Fruit fly (Drosophila melanogaster) whole organism, wandering third instar larva: Measurements from ENCODE around the gene Atox1.

ENCODE experiments used
- Abd-B ChIP-seq: fragments of >200 bp; optimal IDR thresholded peaks from 2 replicates; lab custom pipeline; 2017; ENCODE audit warnings: missing biosample characterization, missing genetic modification characterization
- CG32264 ChIP-seq: fragments of 200-800 bp; sonication (Bioruptor generic); optimal IDR thresholded peaks from 2 replicates; lab custom pipeline; 2016; ENCODE audit warnings: missing biosample characterization, missing genetic modification characterization
- CG9705 ChIP-seq: fragments of 200-800 bp; sonication (Bioruptor generic); optimal IDR thresholded peaks from 2 replicates; lab custom pipeline; 2018; ENCODE audit warnings: missing biosample characterization, mild to moderate bottlenecking, missing genetic modification characterization
- GATAd ChIP-seq: sonication (Bioruptor generic); optimal IDR thresholded peaks from 2 replicates; lab custom pipeline; 2016; ENCODE audit warnings: missing biosample characterization, missing genetic modification characterization
- HLH106 ChIP-seq: fragments of 200-800 bp; optimal IDR thresholded peaks from 3 replicates; lab custom pipeline; 2019; ENCODE audit warnings: missing biosample characterization, mild to moderate bottlenecking, missing genetic modification characterization, moderate library complexity
- Hnf4 ChIP-seq: fragments of 200-800 bp; sonication (Bioruptor generic); optimal IDR thresholded peaks from 2 replicates; lab custom pipeline; 2016; ENCODE audit warnings: missing biosample characterization, mild to moderate bottlenecking, missing genetic modification characterization
- Hr78 ChIP-seq: fragments of >200 bp; optimal IDR thresholded peaks from 2 replicates; lab custom pipeline; 2017; ENCODE audit warnings: missing biosample characterization, missing genetic modification characterization
- Hr83 ChIP-seq: fragments of 200-300 bp; sonication (Bioruptor generic); optimal IDR thresholded peaks from 2 replicates; lab custom pipeline; 2016; ENCODE audit warnings: missing biosample characterization, mild to moderate bottlenecking, missing genetic modification characterization, moderate library complexity; ENCODE audit not compliant: poor library complexity, severe bottlenecking
- Mio ChIP-seq: sonication (Bioruptor generic); optimal IDR thresholded peaks from 2 replicates; lab custom pipeline; 2016; ENCODE audit warnings: missing biosample characterization, missing genetic modification characterization
- N ChIP-seq: fragments of >200 bp; optimal IDR thresholded peaks from 2 replicates; lab custom pipeline; 2018; ENCODE audit warnings: missing biosample characterization, missing external identifiers, missing genetic modification characterization
- Rel ChIP-seq, 2 experiments: fragments of 200-800 bp; sonication (Bioruptor generic) in 1 of 2; optimal IDR thresholded peaks; 2 replicates in 1 of 2; 3 replicates in 1 of 2; lab custom pipeline; 2016 to 2019; ENCODE audit warnings: mild to moderate bottlenecking in 2 of 2, missing biosample characterization in 2 of 2, missing genetic modification characterization in 2 of 2, moderate library complexity in 1 of 2
- Sp1 ChIP-seq: fragments of 200-800 bp; sonication (Bioruptor generic); optimal IDR thresholded peaks from 3 replicates; lab custom pipeline; 2019; ENCODE audit warnings: missing biosample characterization, mild to moderate bottlenecking, missing genetic modification characterization, moderate library complexity
- Vsx2 ChIP-seq: fragments of 200-300, 225-300 bp; sonication (Bioruptor generic); optimal IDR thresholded peaks from 2 replicates; lab custom pipeline; 2018; ENCODE audit warnings: missing biosample characterization, missing genetic modification characterization; ENCODE audit not compliant: partially characterized antibody
- br ChIP-seq: fragments of 200-800 bp; sonication (Bioruptor generic); optimal IDR thresholded peaks from 2 replicates; lab custom pipeline; 2016; ENCODE audit warnings: missing biosample characterization, missing genetic modification characterization
- brk ChIP-seq: fragments of 200-800 bp; sonication (Bioruptor generic); optimal IDR thresholded peaks from 2 replicates; lab custom pipeline; 2016; ENCODE audit warnings: missing biosample characterization, mild to moderate bottlenecking, missing genetic modification characterization
- dmrt93B ChIP-seq: fragments of 200-800 bp; sonication (Bioruptor generic); optimal IDR thresholded peaks from 2 replicates; lab custom pipeline; 2018; ENCODE audit warnings: missing biosample characterization, mild to moderate bottlenecking, missing genetic modification characterization
- foxo ChIP-seq, 2 experiments: fragments of 200-800 bp; sonication (Bioruptor generic); optimal IDR thresholded peaks; 2 replicates in 1 of 2; 3 replicates in 1 of 2; lab custom pipeline; 2016 to 2017; ENCODE audit warnings: missing biosample characterization in 2 of 2, missing genetic modification characterization in 2 of 2
- fru ChIP-seq: fragments of 200-800 bp; sonication (Bioruptor generic); optimal IDR thresholded peaks from 3 replicates; lab custom pipeline; 2016; ENCODE audit warnings: missing biosample characterization, mild to moderate bottlenecking, missing genetic modification characterization
- h ChIP-seq: fragments of 200-800 bp; sonication (Bioruptor generic); optimal IDR thresholded peaks from 3 replicates; lab custom pipeline; 2016; ENCODE audit warnings: missing biosample characterization, mild to moderate bottlenecking, missing genetic modification characterization
- jim ChIP-seq: fragments of 175-275, 200-325 bp; sonication (Bioruptor generic); optimal IDR thresholded peaks from 2 replicates; lab custom pipeline; 2016; ENCODE audit warnings: missing biosample characterization, mild to moderate bottlenecking, missing genetic modification characterization
- lola ChIP-seq: fragments of >200 bp; optimal IDR thresholded peaks from 2 replicates; lab custom pipeline; 2017; ENCODE audit warnings: missing biosample characterization, missing genetic modification characterization
- pan ChIP-seq: fragments of >200 bp; optimal IDR thresholded peaks from 2 replicates; lab custom pipeline; 2017
- sage ChIP-seq: fragments of 200-800 bp; sonication (Bioruptor generic); optimal IDR thresholded peaks from 2 replicates; lab custom pipeline; 2016; ENCODE audit warnings: missing biosample characterization, mild to moderate bottlenecking, missing genetic modification characterization
- tai ChIP-seq: sonication (Bioruptor generic); optimal IDR thresholded peaks from 2 replicates; lab custom pipeline; 2016; ENCODE audit warnings: missing biosample characterization, missing genetic modification characterization
- woc ChIP-seq: sonication (Bioruptor generic); optimal IDR thresholded peaks from 2 replicates; lab custom pipeline; 2016; ENCODE audit warnings: missing biosample characterization, mild to moderate bottlenecking, missing genetic modification characterization

Gene Atox1

DNA sequence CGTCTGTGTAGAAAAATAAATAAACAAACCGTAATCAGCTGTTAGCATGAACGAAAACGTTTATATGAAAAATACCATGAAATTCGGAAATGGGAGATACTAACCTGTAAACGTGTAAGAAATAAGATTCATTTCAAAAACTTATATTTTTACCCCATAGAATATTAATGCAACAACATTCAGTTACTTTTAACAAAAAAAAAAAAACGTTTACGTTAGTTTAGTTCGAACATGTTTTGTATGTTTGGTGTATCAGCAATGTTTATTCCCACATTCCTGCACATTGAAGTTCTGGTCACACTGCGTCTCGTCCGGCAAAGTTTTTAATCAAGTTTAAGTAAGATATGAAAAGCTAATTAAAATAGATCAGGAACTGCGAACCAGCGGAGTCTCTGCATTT lies 23.4 kb upstream of the Atox1 start, which contains the start of the genes S1P and CG11307:
TSS of gene S1P (minus strand) at position 23 of the 400 bp plus-strand sequence.
TSS of gene CG11307 (plus strand) at position 270 of the 400 bp plus-strand sequence.
- TF ChIP-seq tai (GFP tag; lab: Kevin White, UChicago) (peak; percentile 12), N (GFP tag; lab: Kevin White, UChicago) (no peak)

DNA sequence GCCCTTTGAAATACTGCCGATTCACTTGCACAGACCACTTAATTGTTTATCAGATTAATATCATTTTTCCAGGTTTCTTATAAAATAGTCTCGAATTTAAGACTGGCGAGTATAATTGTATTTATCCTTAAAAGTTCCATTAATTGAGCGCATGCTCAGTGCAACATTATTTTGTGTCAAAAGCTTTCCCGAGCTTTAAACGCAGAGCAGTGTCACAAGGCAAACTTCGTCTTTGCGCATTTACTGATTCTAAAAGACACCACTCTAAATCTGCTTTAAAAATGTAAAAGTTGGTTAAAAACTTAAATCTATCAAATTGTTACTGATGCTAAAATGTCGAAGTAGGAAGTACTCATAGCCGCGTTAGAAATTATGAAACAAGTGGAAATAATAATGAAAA lies 15.2 kb upstream of the Atox1 start, which contains the start of the genes CG7166 and Alg11:
TSS of gene CG7166 (minus strand) at position 101 of the 400 bp plus-strand sequence.
TSS of gene Alg11 (plus strand) at position 260 of the 400 bp plus-strand sequence.
- TF ChIP-seq Rel (GFP tag; optimal IDR thresholded peaks at IDR 0.05; lab: Kevin White, UChicago) (no peak), Rel (tag; optimal IDR thresholded peaks at IDR 0.05; lab: Kevin White, UChicago) (no peak), h (GFP tag; lab: Kevin White, UChicago) (no peak), pan (lab: Kevin White, UChicago) (no peak), dmrt93B (GFP tag; lab: Kevin White, UChicago) (no peak), lola (GFP tag; lab: Kevin White, UChicago) (no peak), woc (GFP tag; lab: Kevin White, UChicago) (no peak), CG9705 (GFP tag; lab: Kevin White, UChicago) (no peak), Mio (GFP tag; lab: Kevin White, UChicago) (no peak), brk (GFP tag; lab: Kevin White, UChicago) (no peak), Vsx2 (no peak), br (GFP tag; lab: Kevin White, UChicago) (no peak), fru (no peak), Abd-B (GFP tag; lab: Kevin White, UChicago) (no peak), Hr83 (GFP tag; lab: Kevin White, UChicago) (no peak), foxo (GFP tag; optimal IDR thresholded peaks at IDR 0.05; lab: Kevin White, UChicago) (no peak), GATAd (GFP tag; lab: Kevin White, UChicago) (no peak)

DNA sequence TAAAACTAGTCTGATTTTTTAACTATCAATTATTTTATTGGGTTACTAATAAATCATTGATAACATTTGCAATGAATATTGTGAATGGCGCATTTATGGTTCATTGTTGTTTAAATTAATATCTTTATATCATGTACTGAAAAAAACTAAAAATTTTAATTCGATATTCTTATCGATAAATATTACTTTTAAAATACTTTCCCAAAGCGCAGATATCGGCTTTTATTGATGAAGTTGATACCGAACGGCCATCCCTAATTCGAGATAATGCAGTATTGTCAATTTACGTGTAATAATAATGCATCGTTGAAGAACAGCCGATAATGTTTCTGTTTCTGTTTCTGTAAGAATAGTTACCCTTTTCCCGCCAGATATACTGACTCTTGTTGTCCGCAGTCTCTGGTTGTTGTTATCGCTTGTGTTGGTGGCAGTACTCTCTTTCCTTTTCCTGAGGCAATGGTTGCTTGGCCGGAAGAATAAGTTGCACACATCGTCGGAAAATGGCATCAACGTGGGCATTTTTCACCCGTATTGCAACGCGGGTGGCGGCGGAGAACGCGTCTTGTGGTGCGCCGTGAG lies 14.7 kb upstream of the Atox1 start:
- TF ChIP-seq Hr83 (GFP tag; lab: Kevin White, UChicago), result peak; percentile 42
- TF ChIP-seq HLH106 (tag; lab: Kevin White, UChicago), result no peak
- TF ChIP-seq Hr78 (GFP tag; lab: Kevin White, UChicago), result no peak
- TF ChIP-seq br (GFP tag; lab: Kevin White, UChicago), result no peak
- TF ChIP-seq Hnf4 (GFP tag; lab: Kevin White, UChicago), result no peak
- no peak for TF ChIP-seq pan (lab: Kevin White, UChicago)
- no peak for TF ChIP-seq CG9705 (GFP tag; lab: Kevin White, UChicago)
- no peak for TF ChIP-seq CG32264 (GFP tag; lab: Kevin White, UChicago)
- peak; percentile 11 for TF ChIP-seq woc (GFP tag; lab: Kevin White, UChicago)
- no peak for TF ChIP-seq fru
- TF ChIP-seq sage (GFP tag; lab: Kevin White, UChicago), result peak; percentile 38
- TF ChIP-seq Rel (GFP tag; optimal IDR thresholded peaks at IDR 0.05; lab: Kevin White, UChicago), result no peak
- TF ChIP-seq Rel (tag; optimal IDR thresholded peaks at IDR 0.05; lab: Kevin White, UChicago), result no peak

DNA sequence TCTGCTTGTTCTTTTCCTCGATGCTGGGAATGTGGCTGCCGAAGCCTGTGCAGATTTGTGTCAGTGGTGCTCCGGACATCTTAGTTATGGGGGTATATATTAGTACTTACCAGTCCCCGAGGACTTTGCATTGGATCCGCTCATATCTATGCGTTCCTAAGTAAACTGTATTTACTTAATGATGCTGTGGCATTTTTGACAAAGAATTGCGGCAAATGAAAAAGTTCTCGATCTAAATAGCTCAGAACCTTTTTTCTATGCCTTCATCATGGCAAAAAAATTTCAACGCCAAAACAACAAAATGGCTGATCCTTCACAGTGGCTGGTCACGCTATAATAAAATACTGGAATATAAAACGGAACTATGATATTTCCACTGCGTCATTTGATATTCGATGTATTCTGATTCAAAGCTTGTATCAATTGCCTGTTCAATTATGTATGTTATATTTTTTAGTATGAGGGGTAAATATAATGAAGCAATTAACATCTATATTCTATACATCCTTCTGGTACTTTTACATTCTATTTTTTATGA lies 6.6 kb upstream of the Atox1 start, which contains the start of gene MED1:
TSS of gene MED1 (minus strand) at position 295 of the 538 bp plus-strand sequence.
- TF ChIP-seq HLH106 (tag; lab: Kevin White, UChicago), result peak; percentile 23
- peak; percentile 57 for TF ChIP-seq N (GFP tag; lab: Kevin White, UChicago)
- TF ChIP-seq Hr78 (GFP tag; lab: Kevin White, UChicago), result no peak
- no peak for TF ChIP-seq h (GFP tag; lab: Kevin White, UChicago)
- TF ChIP-seq woc (GFP tag; lab: Kevin White, UChicago), result peak; percentile 30
- no peak for TF ChIP-seq Sp1 (GFP tag; lab: Kevin White, UChicago)
- peak; percentile 55 for TF ChIP-seq lola (GFP tag; lab: Kevin White, UChicago)
- TF ChIP-seq Hnf4 (GFP tag; lab: Kevin White, UChicago), result no peak
- TF ChIP-seq, all 38 proteins: peak for 4

DNA sequence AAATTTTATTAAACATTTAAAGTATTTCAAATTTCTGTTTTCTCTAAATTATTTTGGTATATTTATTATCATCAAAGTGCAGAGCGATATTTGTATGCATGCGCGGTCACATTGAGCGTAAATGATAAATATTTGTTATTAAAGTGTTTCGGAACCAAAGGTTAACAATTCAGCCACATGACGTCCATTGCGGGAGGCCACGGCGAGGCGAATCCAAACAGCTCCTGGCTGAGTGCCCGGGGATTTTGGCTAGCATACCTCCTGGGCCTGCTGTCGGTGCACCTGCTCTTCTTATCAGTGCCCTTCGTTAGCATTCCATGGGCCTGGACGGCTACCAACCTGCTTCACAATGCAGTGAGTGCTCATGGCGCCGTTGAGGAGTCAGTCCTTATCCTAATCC lies 5.6 kb upstream of the Atox1 start, which contains the start of gene ORMDL:
TSS of gene ORMDL (plus strand) at position 98 of the 400 bp plus-strand sequence.
- TF ChIP-seq Abd-B (GFP tag; lab: Kevin White, UChicago) (no peak), Hr83 (GFP tag; lab: Kevin White, UChicago) (no peak), jim (no peak), Mio (GFP tag; lab: Kevin White, UChicago) (no peak)
